Fruit fly (Drosophila melanogaster): ENCODE measurements around the gene Smox.

dm6 chrX:8142067-8142462, at the start of gene Smox:
- TF ChIP-seq h (optimal IDR thresholded peaks at IDR 0.05) (no peak), Sin3A (optimal IDR thresholded peaks at IDR 0.05) (no peak)
